Worm (Caenorhabditis elegans) whole organism, L4 larva: ENCODE data around the gene T01G5.6.

Experiments used
- D1046.2 ChIP-seq: fragments of 200-800 bp; sonication (Bioruptor generic); IDR thresholded peaks from 2 replicates; pipeline ENCODE4 v1.3.6; 2022; ENCODE audit warnings: missing genetic modification characterization, missing compliant biosample characterization
- F49E8.2 ChIP-seq: sonication (generic microtip); optimal IDR thresholded peaks from 2 replicates; lab custom pipeline; 2016; ENCODE audit warnings: missing compliant biosample characterization, mild to moderate bottlenecking, missing genetic modification characterization, borderline replicate concordance
- T20F7.1 ChIP-seq: fragments of 200-800 bp; sonication (Bioruptor generic); optimal IDR thresholded peaks from 2 replicates; lab custom pipeline; 2018; ENCODE audit warnings: mild to moderate bottlenecking, missing genetic modification characterization, missing compliant biosample characterization
- Y5F2A.4 ChIP-seq: fragments of 200-800 bp; sonication (Bioruptor generic); optimal IDR thresholded peaks from 2 replicates; lab custom pipeline; 2018; ENCODE audit warnings: mild to moderate bottlenecking, missing genetic modification characterization, missing compliant biosample characterization
- ZK337.2 ChIP-seq: fragments of 200-800 bp; sonication (Bioruptor generic); IDR thresholded peaks from 2 replicates; pipeline ENCODE4 v1.3.6; 2022; ENCODE audit warnings: missing genetic modification reagents, missing genetic modification characterization, missing compliant biosample characterization
- ZK546.5 ChIP-seq, 2 experiments: sonication (generic microtip); optimal IDR thresholded peaks; 2 replicates each; lab custom pipeline; 2017; ENCODE audit warnings: missing biosample characterization in 2 of 2, missing genetic modification characterization in 2 of 2
- aha-1 ChIP-seq: fragments of 150-350 bp; peaks from one replicate; lab custom pipeline; 2014; ENCODE audit warnings: missing biosample characterization, missing genetic modification characterization
- aly-2 ChIP-seq: sonication (generic microtip); optimal IDR thresholded peaks from 2 replicates; lab custom pipeline; 2018; ENCODE audit warnings: missing biosample characterization, missing genetic modification characterization
- ama-1 ChIP-seq: fragments of 150-350 bp; optimal IDR thresholded peaks from 2 replicates; lab custom pipeline; 2014; ENCODE audit warnings: inconsistent platforms, mixed read lengths
- arid-1 ChIP-seq: fragments of 200-800 bp; sonication (Bioruptor generic); conservative IDR thresholded peaks from 2 replicates; pipeline ENCODE4 v1.3.6; 2022; ENCODE audit warnings: missing genetic modification reagents, missing genetic modification characterization, missing compliant biosample characterization
- ceh-20 ChIP-seq: fragments of 200-800 bp; sonication (Bioruptor generic); IDR thresholded peaks from 2 replicates; pipeline ENCODE4 v1.3.6; 2022; ENCODE audit warnings: missing genetic modification reagents, missing genetic modification characterization, missing compliant biosample characterization
- ceh-28 ChIP-seq: fragments of 150-350 bp; optimal IDR thresholded peaks from 2 replicates; lab custom pipeline; 2014; ENCODE audit warnings: missing biosample characterization, missing genetic modification reagents, missing genetic modification characterization
- ceh-44 ChIP-seq: fragments of 200-800 bp; sonication (Bioruptor generic); IDR thresholded peaks from 2 replicates; pipeline ENCODE4 v1.3.6; 2022; ENCODE audit warnings: missing genetic modification reagents, missing genetic modification characterization, missing compliant biosample characterization
- ceh-82 ChIP-seq: sonication (generic microtip); optimal IDR thresholded peaks from 2 replicates; lab custom pipeline; 2017; ENCODE audit warnings: missing biosample characterization, missing genetic modification characterization
- ctbp-1 ChIP-seq: fragments of 200-800 bp; sonication (Bioruptor generic); IDR thresholded peaks from 2 replicates; pipeline ENCODE4 v1.3.6; 2022; ENCODE audit warnings: missing genetic modification reagents, missing genetic modification characterization, missing compliant biosample characterization
- daf-16 ChIP-seq, 3 experiments: sonication (generic microtip); optimal IDR thresholded peaks; 2 replicates each; lab custom pipeline; 2016 to 2017; ENCODE audit warnings: missing genetic modification characterization in 3 of 3, missing genetic modification reagents in 3 of 3, mild to moderate bottlenecking in 2 of 3, missing compliant biosample characterization in 2 of 3, missing biosample characterization in 1 of 3, moderate library complexity in 1 of 3
- dmd-6 ChIP-seq: fragments of 200-800 bp; sonication (Bioruptor generic); IDR thresholded peaks from 2 replicates; pipeline ENCODE4 v1.3.6; 2022; ENCODE audit warnings: missing genetic modification reagents, missing genetic modification characterization, missing compliant biosample characterization
- dmd-9 ChIP-seq: fragments of 200-800 bp; sonication (Bioruptor generic); IDR thresholded peaks from 2 replicates; pipeline ENCODE4 v1.3.6; 2022; ENCODE audit warnings: missing genetic modification reagents, missing genetic modification characterization, missing compliant biosample characterization
- dpl-1 ChIP-seq: fragments of 150-350 bp; optimal IDR thresholded peaks from 2 replicates; lab custom pipeline; 2014; ENCODE audit warnings: missing biosample characterization, missing genetic modification reagents, missing genetic modification characterization
- egl-43 ChIP-seq: fragments of 200-800 bp; sonication (Bioruptor generic); IDR thresholded peaks from 2 replicates; pipeline ENCODE4 v1.3.6; 2022; ENCODE audit warnings: missing genetic modification reagents, missing genetic modification characterization, missing compliant biosample characterization
- fos-1 ChIP-seq: fragments of 150-350 bp; optimal IDR thresholded peaks from 2 replicates; lab custom pipeline; 2014; ENCODE audit warnings: missing biosample characterization, missing genetic modification characterization
- hlh-30 ChIP-seq: sonication (generic microtip); optimal IDR thresholded peaks from 2 replicates; lab custom pipeline; 2017; ENCODE audit warnings: antibody characterized with exemption, mild to moderate bottlenecking, missing genetic modification characterization, missing compliant biosample characterization; ENCODE audit not compliant: insufficient read depth
- hmg-1.1 ChIP-seq: fragments of 200-800 bp; sonication (Bioruptor generic); IDR thresholded peaks from 2 replicates; pipeline ENCODE4 v1.3.6; 2022; ENCODE audit warnings: missing genetic modification reagents, missing genetic modification characterization, missing compliant biosample characterization
- lin-29 ChIP-seq: fragments of 200-800 bp; sonication (Bioruptor generic); IDR thresholded peaks from 2 replicates; pipeline ENCODE4 v1.3.6; 2022; ENCODE audit warnings: missing genetic modification reagents, missing genetic modification characterization, missing compliant biosample characterization
- lin-38 ChIP-seq: fragments of 200-800 bp; sonication (Bioruptor generic); IDR thresholded peaks from 2 replicates; pipeline ENCODE4 v1.3.6; 2022; ENCODE audit warnings: missing genetic modification reagents, missing genetic modification characterization, missing compliant biosample characterization
- madf-9 ChIP-seq: fragments of 200-800 bp; sonication (Bioruptor generic); conservative IDR thresholded peaks from 2 replicates; pipeline ENCODE4 v1.3.6; 2022; ENCODE audit warnings: missing genetic modification reagents, missing genetic modification characterization, missing compliant biosample characterization
- mdl-1 ChIP-seq, 2 experiments: fragments of 150-350 bp in 1 of 2; sonication (generic microtip) in 1 of 2; optimal IDR thresholded peaks; 2 replicates each; lab custom pipeline; 2014 to 2017; ENCODE audit warnings: missing biosample characterization in 2 of 2, missing genetic modification characterization in 2 of 2
- mdt-29 ChIP-seq: fragments of 200-800 bp; sonication (Bioruptor generic); IDR thresholded peaks from 2 replicates; pipeline ENCODE4 v1.3.6; 2022; ENCODE audit warnings: missing genetic modification reagents, missing genetic modification characterization, missing compliant biosample characterization
- mes-2 ChIP-seq: sonication (generic microtip); optimal IDR thresholded peaks from 2 replicates; lab custom pipeline; 2016; ENCODE audit warnings: missing genotype, mild to moderate bottlenecking, missing genetic modification characterization, missing compliant biosample characterization; ENCODE audit not compliant: poor library complexity, severe bottlenecking
- mxl-2 ChIP-seq: fragments of 200-800 bp; sonication (Bioruptor generic); conservative IDR thresholded peaks from 2 replicates; pipeline ENCODE4 v1.3.6; 2022; ENCODE audit warnings: missing genetic modification reagents, missing genetic modification characterization, missing compliant biosample characterization
- mxl-3 ChIP-seq: fragments of 200-800 bp; sonication (Bioruptor generic); optimal IDR thresholded peaks from 2 replicates; lab custom pipeline; 2018; ENCODE audit warnings: mild to moderate bottlenecking, missing genetic modification characterization, missing compliant biosample characterization
- nhr-11 ChIP-seq: fragments of 150-350 bp; optimal IDR thresholded peaks from 2 replicates; lab custom pipeline; 2014; ENCODE audit warnings: missing biosample characterization, missing genetic modification characterization
- nhr-41 ChIP-seq: fragments of 200-800 bp; sonication (Bioruptor generic); IDR thresholded peaks from 2 replicates; pipeline ENCODE4 v1.3.6; 2022; ENCODE audit warnings: missing genetic modification reagents, missing genetic modification characterization, missing compliant biosample characterization
- nhr-6 ChIP-seq: fragments of 150-350 bp; optimal IDR thresholded peaks from 2 replicates; lab custom pipeline; 2014; ENCODE audit warnings: missing biosample characterization, missing genetic modification characterization
- nhr-76 ChIP-seq: fragments of 150-350 bp; optimal IDR thresholded peaks from 2 replicates; lab custom pipeline; 2014; ENCODE audit warnings: missing biosample characterization, missing genetic modification characterization
- pha-4 ChIP-seq, 2 experiments: fragments of 150-350 bp in 1 of 2; fragments of 200-800 bp in 1 of 2; sonication (Bioruptor generic) in 1 of 2; IDR thresholded peaks in 1 of 2; optimal IDR thresholded peaks in 1 of 2; 2 replicates each; pipeline versions ENCODE4 v1.3.6 to Lab custom; 2014 to 2022; ENCODE audit warnings: missing genetic modification characterization in 2 of 2, missing genetic modification reagents in 2 of 2, missing biosample characterization in 1 of 2, missing compliant biosample characterization in 1 of 2
- rbr-2 ChIP-seq: sonication (generic microtip); optimal IDR thresholded peaks from 2 replicates; lab custom pipeline; 2016; ENCODE audit warnings: missing genotype, missing genetic modification characterization, missing compliant biosample characterization
- saeg-2 ChIP-seq: fragments of 200-800 bp; sonication (Bioruptor generic); IDR thresholded peaks from 2 replicates; pipeline ENCODE4 v1.3.6; 2022; ENCODE audit warnings: missing genetic modification reagents, missing genetic modification characterization, missing compliant biosample characterization
- set-16 ChIP-seq: fragments of 200-800 bp; sonication (Bioruptor generic); IDR thresholded peaks from 2 replicates; pipeline ENCODE4 v1.3.6; 2022; ENCODE audit warnings: missing genetic modification reagents, missing genetic modification characterization, missing compliant biosample characterization
- skn-1 ChIP-seq: fragments of 150-350 bp; optimal IDR thresholded peaks from 2 replicates; lab custom pipeline; 2014; ENCODE audit warnings: missing biosample characterization, missing genetic modification characterization
- snpc-1.2 ChIP-seq: fragments of 200-800 bp; sonication (Bioruptor generic); IDR thresholded peaks from 2 replicates; pipeline ENCODE4 v1.3.6; 2022; ENCODE audit warnings: missing genetic modification reagents, missing genetic modification characterization, missing compliant biosample characterization
- snpc-4 ChIP-seq: fragments of 150-350 bp; optimal IDR thresholded peaks from 2 replicates; lab custom pipeline; 2014; ENCODE audit warnings: missing biosample characterization, missing genetic modification characterization
- spr-1 ChIP-seq: sonication (generic microtip); optimal IDR thresholded peaks from 2 replicates; lab custom pipeline; 2016; ENCODE audit warnings: mild to moderate bottlenecking, missing genetic modification characterization, missing compliant biosample characterization
- unc-130 ChIP-seq: sonication (generic microtip); optimal IDR thresholded peaks from 2 replicates; lab custom pipeline; 2016; ENCODE audit warnings: missing genetic modification reagents, missing genetic modification characterization, missing compliant biosample characterization
- unc-62 ChIP-seq, 3 experiments: fragments of 150-350 bp in 1 of 3; sonication (generic microtip); optimal IDR thresholded peaks in 2 of 3; peaks in 1 of 3; 1 replicate in 1 of 3; 2 replicates in 2 of 3; lab custom pipeline; 2014 to 2017; ENCODE audit warnings: missing biosample characterization in 3 of 3, missing genetic modification characterization in 3 of 3, missing genetic modification reagents in 3 of 3, missing genotype in 1 of 3
- vab-7 ChIP-seq: fragments of 200-800 bp; sonication (Bioruptor generic); IDR thresholded peaks from 2 replicates; pipeline ENCODE4 v1.3.6; 2022; ENCODE audit warnings: missing genetic modification reagents, missing genetic modification characterization, missing compliant biosample characterization
- zfp-3 ChIP-seq: fragments of 200-800 bp; sonication (Bioruptor generic); conservative IDR thresholded peaks from 2 replicates; pipeline ENCODE4 v1.3.6; 2022; ENCODE audit warnings: missing genetic modification reagents, missing genetic modification characterization, missing compliant biosample characterization

Gene T01G5.6

DNA sequence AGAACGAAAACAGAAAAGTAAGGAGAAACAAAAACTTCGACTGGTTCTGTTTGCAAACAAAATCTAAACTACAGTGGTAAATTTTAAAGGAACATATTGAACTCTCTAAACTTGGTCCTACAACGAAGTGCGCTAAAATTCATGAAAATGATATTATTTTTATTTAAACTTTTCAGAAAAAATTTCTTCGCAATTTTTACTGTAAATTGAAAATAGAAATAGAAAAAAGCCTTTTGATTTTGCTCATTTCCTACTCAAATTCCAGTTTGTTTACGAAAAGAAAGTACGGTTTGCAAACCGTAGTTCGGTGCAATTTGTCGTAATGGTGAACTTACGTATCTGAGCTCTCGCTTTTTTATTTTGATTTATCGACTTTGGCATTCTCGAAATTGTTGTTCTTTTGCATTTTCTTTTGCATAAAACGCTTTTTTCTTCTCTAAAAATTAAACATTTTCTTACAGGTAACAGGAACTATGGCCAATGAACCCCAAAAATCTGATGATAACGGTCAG, 48.0 kb downstream of the T01G5.6 start, which contains the start of gene otub-1:
otub-1 (plus strand) TSS at position 462 of the 512 bp plus-strand sequence.
- TF ChIP-seq ceh-44 (GFP tag; lab: Robert Waterston, UW) (no peak), dpl-1 (GFP tag; lab: Kevin White, UChicago) (no peak), daf-16 (GFP tag; optimal IDR thresholded peaks at IDR 0.05; lab: Kevin White, UChicago) (no peak), daf-16 (tag; optimal IDR thresholded peaks at IDR 0.05; lab: Kevin White, UChicago) (peak; percentile 1), D1046.2 (no peak), mdt-29 (no peak), egl-43 (GFP tag; lab: Robert Waterston, UW) (no peak), ceh-28 (tag; lab: Kevin White, UChicago) (no peak), rbr-2 (tag; lab: Kevin White, UChicago) (no peak), ctbp-1 (GFP tag; lab: Robert Waterston, UW) (no peak), dmd-9 (GFP tag; lab: Robert Waterston, UW) (no peak), nhr-76 (tag; lab: Kevin White, UChicago) (no peak), mes-2 (tag; lab: Kevin White, UChicago) (no peak), aha-1 (tag; lab: Kevin White, UChicago) (peak; percentile 81), unc-130 (GFP tag; lab: Kevin White, UChicago) (peak; percentile 75), aly-2 (tag; lab: Kevin White, UChicago) (no peak), ama-1 (lab: Kevin White, UChicago) (no peak), hlh-30 (no peak), nhr-41 (GFP tag; lab: Robert Waterston, UW) (no peak), skn-1 (tag; lab: Kevin White, UChicago) (no peak), lin-38 (GFP tag; lab: Robert Waterston, UW) (no peak), snpc-4 (tag; lab: Kevin White, UChicago) (no peak), fos-1 (no peak), ceh-20 (GFP tag; lab: Robert Waterston, UW) (no peak), ZK337.2 (GFP tag; lab: Robert Waterston, UW) (no peak), unc-62 (GFP tag; optimal IDR thresholded peaks at IDR 0.05 in 1 of 2; lab: Kevin White, UChicago) (peak in 1 of 2 experiments; percentile 47), unc-62 (tag; optimal IDR thresholded peaks at IDR 0.05; lab: Kevin White, UChicago) (no peak), T20F7.1 (GFP tag; lab: Kevin White, UChicago) (no peak)
- TF ChIP-seq, all 104 proteins: peak for 4

- no peak for TF ChIP-seq snpc-1.2 (GFP tag; lab: Robert Waterston, UW)
- TF ChIP-seq set-16 (GFP tag; lab: Robert Waterston, UW): peak; percentile 52
- TF ChIP-seq nhr-76 (tag; lab: Kevin White, UChicago): no peak
- no peak for TF ChIP-seq ceh-82 (tag; lab: Kevin White, UChicago)
- 0 out of 2 replicates have a peak, but pooled peaks have one; percentile 7 for TF ChIP-seq lin-38 (GFP tag; lab: Robert Waterston, UW)
- no peak for TF ChIP-seq vab-7 (GFP tag; lab: Robert Waterston, UW)
- no peak for TF ChIP-seq pha-4 (GFP tag; IDR thresholded peaks at IDR 0.05; lab: Robert Waterston, UW)
- no peak for TF ChIP-seq pha-4 (tag; optimal IDR thresholded peaks at IDR 0.05; lab: Kevin White, UChicago)
- no peak for TF ChIP-seq ZK546.5 (tag; optimal IDR thresholded peaks at IDR 0.05; lab: Kevin White, UChicago)
- TF ChIP-seq saeg-2 (GFP tag; lab: Robert Waterston, UW): no peak
- TF ChIP-seq D1046.2: no peak
- no peak for TF ChIP-seq zfp-3 (GFP tag; lab: Robert Waterston, UW)
- TF ChIP-seq arid-1 (GFP tag; lab: Robert Waterston, UW): no peak
- TF ChIP-seq mdl-1 (tag; optimal IDR thresholded peaks at IDR 0.05; lab: Kevin White, UChicago): no peak
- no peak for TF ChIP-seq spr-1 (tag; lab: Kevin White, UChicago)
- TF ChIP-seq mxl-2 (GFP tag; lab: Robert Waterston, UW): no peak
- TF ChIP-seq madf-9: no peak
- peak; percentile 60 for TF ChIP-seq nhr-6
- TF ChIP-seq F49E8.2: no peak
- TF ChIP-seq dmd-6 (GFP tag; lab: Robert Waterston, UW): peak; percentile 7; the same call in 1 of the 2 replicates
- TF ChIP-seq mxl-3 (GFP tag; lab: Kevin White, UChicago): no peak
- TF ChIP-seq mdt-29: no peak
- TF ChIP-seq Y5F2A.4 (GFP tag; lab: Kevin White, UChicago): no peak
- peak; percentile 40; the same call in 1 of the 2 replicates for TF ChIP-seq hmg-1.1 (GFP tag; lab: Robert Waterston, UW)
- no peak for TF ChIP-seq nhr-11
- no peak for TF ChIP-seq lin-29 (GFP tag; lab: Robert Waterston, UW)
These were observed 48.7 kb downstream of the T01G5.6 start, which contains the start of gene C25D7.9 for ce11 chrV:15065068-15065744. Gene C25D7.9, plus strand, starts transcription at chrV:15065135.
